Fruit fly (Drosophila melanogaster): ENCODE data around the gene SclB.

The SclB gene

dm6 chr2L:16837672-16838071 lies at the start of gene SclB, which contains the start of gene SclA:
Gene SclB (plus strand): TSS chr2L:16837972.
Gene SclA (plus strand): TSS chr2L:16837972.
- TF ChIP-seq ttk (optimal IDR thresholded peaks at IDR 0.05) (no peak), psq (optimal IDR thresholded peaks at IDR 0.05) (no peak), h (optimal IDR thresholded peaks at IDR 0.05) (no peak), Myc (optimal IDR thresholded peaks at IDR 0.05) (no peak), insv (optimal IDR thresholded peaks at IDR 0.05) (no peak), Sin3A (optimal IDR thresholded peaks at IDR 0.05) (no peak)

dm6 chr2L:16788885-16789284 lies 48.9 kb upstream of the SclB start:
- TF ChIP-seq insv (optimal IDR thresholded peaks at IDR 0.05): no peak

dm6 chr2L:16789880-16790279 lies 47.9 kb upstream of the SclB start:
- TF ChIP-seq Myc (optimal IDR thresholded peaks at IDR 0.05): no peak
- TF ChIP-seq insv (optimal IDR thresholded peaks at IDR 0.05): no peak
- no peak for TF ChIP-seq psq (optimal IDR thresholded peaks at IDR 0.05)
- no peak for TF ChIP-seq ttk (optimal IDR thresholded peaks at IDR 0.05)
- no peak for TF ChIP-seq h (optimal IDR thresholded peaks at IDR 0.05)
- no peak for TF ChIP-seq Sin3A (optimal IDR thresholded peaks at IDR 0.05)

dm6 chr2L:16790671-16791270 lies 47.0 kb upstream of the SclB start, which contains the start of gene Cyt-b5-r:
Gene Cyt-b5-r (minus strand): TSS chr2L:16790721.
- TF ChIP-seq Myc (optimal IDR thresholded peaks at IDR 0.05): no peak
- TF ChIP-seq ttk (optimal IDR thresholded peaks at IDR 0.05): no peak
- no peak for TF ChIP-seq Sin3A (optimal IDR thresholded peaks at IDR 0.05)
- no peak for TF ChIP-seq psq (optimal IDR thresholded peaks at IDR 0.05)
- TF ChIP-seq h (optimal IDR thresholded peaks at IDR 0.05): no peak
- TF ChIP-seq insv (optimal IDR thresholded peaks at IDR 0.05): no peak

- TF ChIP-seq ttk (optimal IDR thresholded peaks at IDR 0.05) (no peak), Myc (optimal IDR thresholded peaks at IDR 0.05) (no peak), h (optimal IDR thresholded peaks at IDR 0.05) (no peak), psq (optimal IDR thresholded peaks at IDR 0.05) (no peak), insv (optimal IDR thresholded peaks at IDR 0.05) (no peak), Sin3A (optimal IDR thresholded peaks at IDR 0.05) (no peak)
Observed at dm6 chr2L:16791345-16791744, 46.4 kb upstream of the SclB start, which contains the start of gene CG17928. Gene CG17928 (plus strand): TSS chr2L:16791568.

dm6 chr2L:16793970-16794369 lies 43.8 kb upstream of the SclB start, which contains the start of gene Ugt37C2:
Gene Ugt37C2 (plus strand): TSS chr2L:16794211.
- TF ChIP-seq psq (optimal IDR thresholded peaks at IDR 0.05) (no peak), insv (optimal IDR thresholded peaks at IDR 0.05) (no peak), ttk (optimal IDR thresholded peaks at IDR 0.05) (no peak), Myc (optimal IDR thresholded peaks at IDR 0.05) (no peak), h (optimal IDR thresholded peaks at IDR 0.05) (no peak), Sin3A (optimal IDR thresholded peaks at IDR 0.05) (no peak)

DNA sequence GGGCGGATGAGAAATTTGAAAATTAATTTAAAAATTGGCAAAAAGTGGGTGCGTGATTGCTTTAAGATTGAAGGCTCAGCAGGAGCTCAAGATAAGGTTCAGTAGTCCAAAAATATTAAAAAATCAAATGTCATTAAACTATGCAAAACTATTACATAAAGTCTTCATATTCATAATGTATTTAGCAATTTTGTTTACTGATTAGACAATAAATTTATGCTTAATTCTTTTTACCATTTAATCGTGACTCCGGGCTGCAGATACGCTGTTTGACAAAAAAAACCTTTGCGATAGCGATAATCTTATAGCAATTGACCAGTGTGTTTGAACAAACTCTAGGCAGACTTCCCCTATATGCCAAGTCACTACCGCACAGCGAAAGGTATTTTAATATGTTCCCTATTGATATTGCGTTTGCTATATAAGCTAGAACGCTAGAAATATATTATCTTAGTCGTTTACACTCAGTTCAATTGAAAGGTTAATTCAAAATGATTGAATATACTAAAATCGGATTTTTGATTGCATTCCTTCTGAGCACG lies 41.6 kb upstream of the SclB start, which contains the start of gene Ugt37E1:
Ugt37E1 (plus strand) TSS at position 492 of the 542 bp plus-strand sequence.
- no peak for TF ChIP-seq h (optimal IDR thresholded peaks at IDR 0.05)

dm6 chr2L:16798705-16799104 lies 39.1 kb upstream of the SclB start, which contains the start of gene Ugt37D1:
Gene Ugt37D1 (plus strand): TSS chr2L:16799025.
- TF ChIP-seq h (optimal IDR thresholded peaks at IDR 0.05) (no peak), insv (optimal IDR thresholded peaks at IDR 0.05) (no peak), Sin3A (optimal IDR thresholded peaks at IDR 0.05) (no peak), psq (optimal IDR thresholded peaks at IDR 0.05) (no peak), ttk (optimal IDR thresholded peaks at IDR 0.05) (no peak), Myc (optimal IDR thresholded peaks at IDR 0.05) (no peak)

- TF ChIP-seq Myc (optimal IDR thresholded peaks at IDR 0.05) (no peak), h (optimal IDR thresholded peaks at IDR 0.05) (no peak), insv (optimal IDR thresholded peaks at IDR 0.05) (no peak), psq (optimal IDR thresholded peaks at IDR 0.05) (no peak), Sin3A (optimal IDR thresholded peaks at IDR 0.05) (no peak), ttk (optimal IDR thresholded peaks at IDR 0.05) (no peak)
Observed at dm6 chr2L:16799496-16799895, 38.3 kb upstream of the SclB start.

DNA sequence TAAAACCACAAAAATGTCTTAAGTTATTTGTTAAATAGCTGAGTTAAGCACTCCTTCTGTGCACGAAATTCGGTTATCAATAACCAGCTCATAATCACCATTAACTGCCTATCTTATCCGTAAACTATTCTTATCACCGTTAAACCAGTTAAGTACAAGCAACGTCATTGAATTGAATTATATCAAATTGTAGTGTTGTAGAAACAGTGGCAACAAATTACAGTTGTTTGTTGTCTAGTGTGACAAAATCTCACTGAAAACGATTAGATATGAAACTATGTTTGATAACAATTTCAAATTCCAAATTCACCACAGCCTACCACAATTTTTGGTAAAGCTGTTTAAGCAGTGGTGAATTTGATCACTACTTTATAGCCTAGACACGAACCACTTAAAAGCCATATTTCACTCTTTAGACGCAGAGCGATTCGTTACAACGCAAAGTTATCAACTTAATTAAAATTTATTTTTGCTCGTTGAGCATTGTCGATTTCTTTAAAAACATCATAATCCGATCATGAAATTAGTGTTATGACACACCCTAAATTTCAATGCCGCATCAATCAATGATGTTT lies 36.1 kb upstream of the SclB start:
- TF ChIP-seq ttk (optimal IDR thresholded peaks at IDR 0.05): no peak
- no peak for TF ChIP-seq Myc (optimal IDR thresholded peaks at IDR 0.05)
- TF ChIP-seq psq (optimal IDR thresholded peaks at IDR 0.05): no peak
- TF ChIP-seq insv (optimal IDR thresholded peaks at IDR 0.05): no peak
- no peak for TF ChIP-seq Sin3A (optimal IDR thresholded peaks at IDR 0.05)
- no peak for TF ChIP-seq h (optimal IDR thresholded peaks at IDR 0.05)

DNA sequence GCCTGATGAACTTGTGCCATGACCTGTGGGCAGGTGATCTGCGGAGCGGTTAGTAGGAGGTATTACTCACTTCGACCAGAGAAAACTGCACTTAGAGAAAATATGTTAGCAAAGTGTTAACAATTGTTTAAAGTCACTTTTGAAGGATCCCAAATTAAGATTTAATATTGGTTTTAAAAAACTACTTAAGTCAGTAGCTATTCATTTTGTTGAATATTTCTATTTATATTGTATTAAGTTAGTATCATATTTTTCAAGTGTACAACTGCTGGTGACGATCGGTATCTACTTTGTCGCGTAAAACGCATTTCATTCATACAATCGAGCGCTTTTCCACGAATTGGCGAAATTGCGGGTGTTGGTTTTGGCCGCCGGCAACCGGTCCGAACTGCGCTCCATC lies 34.1 kb upstream of the SclB start:
- no peak for TF ChIP-seq ttk (optimal IDR thresholded peaks at IDR 0.05)
- no peak for TF ChIP-seq h (optimal IDR thresholded peaks at IDR 0.05)
- TF ChIP-seq psq (optimal IDR thresholded peaks at IDR 0.05): no peak

- TF ChIP-seq ttk (optimal IDR thresholded peaks at IDR 0.05) (no peak), Myc (optimal IDR thresholded peaks at IDR 0.05) (no peak), h (optimal IDR thresholded peaks at IDR 0.05) (no peak), Sin3A (optimal IDR thresholded peaks at IDR 0.05) (no peak), insv (optimal IDR thresholded peaks at IDR 0.05) (no peak), psq (optimal IDR thresholded peaks at IDR 0.05) (no peak)
Observed at dm6 chr2L:16804376-16804934, 33.3 kb upstream of the SclB start, which contains the start of gene CG13272. Gene CG13272 (plus strand): TSS chr2L:16804884.
